Fruit fly (Drosophila melanogaster) whole organism, embryonic: ENCODE results near the gene CG32751.

ENCODE experiments used
- CG10321 ChIP-seq: fragments of 200-800 bp; sonication (Bioruptor generic); IDR thresholded peaks from 2 replicates; pipeline ENCODE4 v1.3.6; 2022; ENCODE audit warnings: missing biosample characterization, missing genetic modification characterization
- CG10462 ChIP-seq: fragments of 200-800 bp; sonication (Bioruptor generic); optimal IDR thresholded peaks from 2 replicates; lab custom pipeline; 2016; ENCODE audit warnings: missing biosample characterization, missing genetic modification characterization
- CG10979 ChIP-seq: fragments of 200-800 bp; sonication (Bioruptor generic); optimal IDR thresholded peaks from 2 replicates; lab custom pipeline; 2018; ENCODE audit warnings: missing biosample characterization, mild to moderate bottlenecking, missing genetic modification characterization, moderate library complexity
- CG12219 ChIP-seq: fragments of 200-800 bp; sonication (Bioruptor generic); optimal IDR thresholded peaks from 3 replicates; lab custom pipeline; 2018; ENCODE audit warnings: missing biosample characterization, mild to moderate bottlenecking, missing genetic modification characterization
- CG12942 ChIP-seq: fragments of 200-800 bp; sonication (Bioruptor generic); optimal IDR thresholded peaks from 3 replicates; lab custom pipeline; 2016; ENCODE audit warnings: missing biosample characterization, missing genetic modification characterization
- CG13123 ChIP-seq: fragments of 200-800 bp; sonication (Bioruptor generic); optimal IDR thresholded peaks from 2 replicates; lab custom pipeline; 2016; ENCODE audit warnings: missing biosample characterization, missing genetic modification characterization
- CG14965 ChIP-seq: fragments of 200-800 bp; sonication (Bioruptor generic); optimal IDR thresholded peaks from 2 replicates; lab custom pipeline; 2016; ENCODE audit warnings: missing biosample characterization, missing genetic modification characterization, borderline replicate concordance
- CG1603 ChIP-seq: fragments of 200-800 bp; sonication (Bioruptor generic); optimal IDR thresholded peaks from 2 replicates; lab custom pipeline; 2019; ENCODE audit warnings: missing biosample characterization, mild to moderate bottlenecking, missing genetic modification characterization, moderate library complexity
- CG17385 ChIP-seq: fragments of 200-800 bp; sonication (Bioruptor generic); optimal IDR thresholded peaks from 3 replicates; lab custom pipeline; 2018; ENCODE audit warnings: missing biosample characterization, mild to moderate bottlenecking, missing genetic modification characterization
- CG17612 ChIP-seq: fragments of 200-800 bp; sonication (Bioruptor generic); IDR thresholded peaks from 2 replicates; pipeline ENCODE4 v1.3.6; 2022; ENCODE audit warnings: missing biosample characterization, missing genetic modification characterization
- CG18262 ChIP-seq: fragments of 200-800 bp; optimal IDR thresholded peaks from 3 replicates; lab custom pipeline; 2019; ENCODE audit warnings: missing biosample characterization, mild to moderate bottlenecking, missing genetic modification characterization, moderate library complexity
- CG18619 ChIP-seq: fragments of 200-800 bp; sonication (Bioruptor generic); optimal IDR thresholded peaks from 3 replicates; lab custom pipeline; 2017; ENCODE audit warnings: missing biosample characterization, mild to moderate bottlenecking, missing genetic modification characterization
- CG2116 ChIP-seq: fragments of 200-800 bp; sonication (Bioruptor generic); optimal IDR thresholded peaks from 3 replicates; lab custom pipeline; 2018; ENCODE audit warnings: missing biosample characterization, mild to moderate bottlenecking, missing genetic modification characterization
- CG2678 ChIP-seq: fragments of 200-800 bp; sonication (Bioruptor generic); optimal IDR thresholded peaks from 3 replicates; lab custom pipeline; 2019; ENCODE audit warnings: missing biosample characterization, mild to moderate bottlenecking, missing genetic modification characterization, moderate library complexity
- CG31388 ChIP-seq: fragments of 200-800 bp; sonication (Bioruptor generic); optimal IDR thresholded peaks from 2 replicates; lab custom pipeline; 2016; ENCODE audit warnings: missing biosample characterization, missing genetic modification characterization
- CG4328 ChIP-seq: fragments of 200-800 bp; sonication (Bioruptor generic); optimal IDR thresholded peaks from 3 replicates; lab custom pipeline; 2017; ENCODE audit warnings: missing biosample characterization, missing genetic modification reagents, missing genetic modification characterization
- CG6654 ChIP-seq: fragments of 200-800 bp; sonication (Bioruptor generic); optimal IDR thresholded peaks from 2 replicates; lab custom pipeline; 2017; ENCODE audit warnings: missing biosample characterization, mild to moderate bottlenecking, missing genetic modification characterization
- CG7372 ChIP-seq: fragments of 200-800 bp; sonication (Bioruptor generic); IDR thresholded peaks from 2 replicates; pipeline ENCODE4 v1.3.6; 2022; ENCODE audit warnings: missing biosample characterization, missing genetic modification characterization
- CG7786 ChIP-seq: fragments of 200-800 bp; sonication (Bioruptor generic); optimal IDR thresholded peaks from 2 replicates; lab custom pipeline; 2016; ENCODE audit warnings: missing biosample characterization, missing genetic modification characterization
- CG8765 ChIP-seq: fragments of 200-800 bp; sonication (Bioruptor generic); IDR thresholded peaks from 2 replicates; pipeline ENCODE4 v1.3.6; 2022; ENCODE audit warnings: missing biosample characterization, missing genetic modification characterization
- CG9437 ChIP-seq: fragments of 200-800 bp; sonication (Bioruptor generic); optimal IDR thresholded peaks from 2 replicates; lab custom pipeline; 2018; ENCODE audit warnings: missing biosample characterization, mild to moderate bottlenecking, missing genetic modification characterization
- CTCF ChIP-seq: fragments of 200-800 bp; sonication (Bioruptor generic); optimal IDR thresholded peaks from 2 replicates; lab custom pipeline; 2017; ENCODE audit warnings: missing biosample characterization, mild to moderate bottlenecking, missing genetic modification characterization, moderate library complexity
- Camta ChIP-seq: fragments of 200-800 bp; sonication (Bioruptor generic); optimal IDR thresholded peaks from 2 replicates; lab custom pipeline; 2016; ENCODE audit warnings: missing biosample characterization, missing genetic modification characterization
- CkIIα-i1 ChIP-seq: fragments of 200-800 bp; sonication (Bioruptor generic); IDR thresholded peaks from 2 replicates; pipeline ENCODE4 v1.3.6; 2022; ENCODE audit warnings: missing biosample characterization, missing genetic modification characterization
- Dip2 ChIP-seq: fragments of 200-800 bp; sonication (Bioruptor generic); IDR thresholded peaks from 2 replicates; pipeline ENCODE4 v1.3.6; 2022; ENCODE audit warnings: missing biosample characterization, missing genetic modification characterization
- Drgx ChIP-seq: fragments of 200-800 bp; sonication (Bioruptor generic); IDR thresholded peaks from 2 replicates; pipeline ENCODE4 v1.3.6; 2022; ENCODE audit warnings: missing biosample characterization, missing genetic modification characterization
- Fer1 ChIP-seq: fragments of 200-800 bp; sonication (Bioruptor generic); optimal IDR thresholded peaks from 2 replicates; lab custom pipeline; 2017; ENCODE audit warnings: missing biosample characterization, mild to moderate bottlenecking, missing genetic modification characterization
- Hr78 ChIP-seq, 2 experiments: fragments of 200-800 bp in 1 of 2; fragments of >200 bp in 1 of 2; sonication (Bioruptor generic) in 1 of 2; optimal IDR thresholded peaks; 2 replicates each; lab custom pipeline; 2017 to 2019; ENCODE audit warnings: missing biosample characterization in 2 of 2, missing genetic modification characterization in 2 of 2, mild to moderate bottlenecking in 1 of 2, moderate library complexity in 1 of 2
- Lim3 ChIP-seq: fragments of 200-800 bp; sonication (Bioruptor generic); IDR thresholded peaks from 2 replicates; pipeline ENCODE4 v1.3.6; 2022; ENCODE audit warnings: missing biosample characterization, missing genetic modification characterization
- Usf ChIP-seq: fragments of 200-800 bp; sonication (Bioruptor generic); optimal IDR thresholded peaks from 2 replicates; lab custom pipeline; 2017; ENCODE audit warnings: missing genotype, missing biosample characterization, missing genetic modification characterization
- bigmax ChIP-seq: fragments of 200-800 bp; sonication (Bioruptor generic); optimal IDR thresholded peaks from 2 replicates; lab custom pipeline; 2018; ENCODE audit warnings: missing biosample characterization, mild to moderate bottlenecking, missing genetic modification characterization
- cad ChIP-seq: fragments of >200 bp; optimal IDR thresholded peaks from 2 replicates; lab custom pipeline; 2017; ENCODE audit warnings: missing biosample characterization, missing genetic modification characterization
- crc ChIP-seq: fragments of 200-800 bp; sonication (Bioruptor generic); optimal IDR thresholded peaks from 2 replicates; lab custom pipeline; 2016; ENCODE audit warnings: missing biosample characterization, missing genetic modification characterization
- crol ChIP-seq: fragments of 200-800 bp; sonication (Bioruptor generic); IDR thresholded peaks from 2 replicates; pipeline ENCODE4 v1.3.6; 2022; ENCODE audit warnings: missing biosample characterization, missing genetic modification characterization
- cwo ChIP-seq: fragments of 200-800 bp; sonication (Bioruptor generic); optimal IDR thresholded peaks from 3 replicates; lab custom pipeline; 2017; ENCODE audit warnings: missing biosample characterization, missing genetic modification characterization, mild to moderate bottlenecking, moderate library complexity, missing genetic modification reagents
- fd64A ChIP-seq: fragments of 200-800 bp; sonication (Bioruptor generic); optimal IDR thresholded peaks from 3 replicates; lab custom pipeline; 2018; ENCODE audit warnings: missing biosample characterization, mild to moderate bottlenecking, missing genetic modification characterization
- fu2 ChIP-seq: fragments of 200-800 bp; sonication (Bioruptor generic); optimal IDR thresholded peaks from 2 replicates; lab custom pipeline; 2016; ENCODE audit warnings: missing biosample characterization, missing genetic modification characterization
- grn ChIP-seq: fragments of 200-800 bp; sonication (Bioruptor generic); optimal IDR thresholded peaks from 3 replicates; lab custom pipeline; 2017; ENCODE audit warnings: missing biosample characterization, missing genetic modification characterization
- lab ChIP-seq: fragments of 200-800 bp; sonication (Bioruptor generic); optimal IDR thresholded peaks from 3 replicates; lab custom pipeline; 2017; ENCODE audit warnings: missing biosample characterization, missing genetic modification characterization, mild to moderate bottlenecking, moderate library complexity, missing genetic modification reagents
- mam ChIP-seq: fragments of 200-800 bp; sonication (Bioruptor generic); optimal IDR thresholded peaks from 3 replicates; lab custom pipeline; 2016; ENCODE audit warnings: missing biosample characterization, missing genetic modification characterization
- odd ChIP-seq: fragments of 200-800 bp; sonication (Bioruptor generic); optimal IDR thresholded peaks from 2 replicates; lab custom pipeline; 2017; ENCODE audit warnings: missing biosample characterization, mild to moderate bottlenecking, missing genetic modification characterization
- prd ChIP-seq, 3 experiments: fragments of >200 bp in 2 of 3; fragments of 200-800 bp in 1 of 3; sonication (Bioruptor generic) in 1 of 3; optimal IDR thresholded peaks in 2 of 3; IDR thresholded peaks in 1 of 3; 2 replicates in 2 of 3; 3 replicates in 1 of 3; pipeline versions ENCODE4 v1.3.6 to Lab custom; 2017 to 2022; ENCODE audit warnings: missing biosample characterization in 1 of 3, missing genetic modification characterization in 1 of 3
- psq ChIP-seq: fragments of 200-800 bp; sonication (Bioruptor generic); optimal IDR thresholded peaks from 2 replicates; lab custom pipeline; 2017; ENCODE audit warnings: missing biosample characterization, missing genetic modification characterization
- stc ChIP-seq: fragments of 200-800 bp; sonication (Bioruptor generic); IDR thresholded peaks from 2 replicates; pipeline ENCODE4 v1.3.6; 2022; ENCODE audit warnings: missing biosample characterization, missing genetic modification characterization
- tx ChIP-seq: fragments of 200-800 bp; sonication (Bioruptor generic); optimal IDR thresholded peaks from 2 replicates; lab custom pipeline; 2016; ENCODE audit warnings: missing biosample characterization, missing genetic modification characterization
- vvl ChIP-seq: fragments of 200-800 bp; sonication (Bioruptor generic); IDR thresholded peaks from 2 replicates; pipeline ENCODE4 v1.3.6; 2022; ENCODE audit warnings: missing biosample characterization, missing genetic modification characterization
- wek ChIP-seq: fragments of 200-800 bp; sonication (Bioruptor generic); optimal IDR thresholded peaks from 3 replicates; lab custom pipeline; 2018; ENCODE audit warnings: missing biosample characterization, mild to moderate bottlenecking, missing genetic modification characterization, moderate library complexity
- zfh2 ChIP-seq: fragments of 200-800 bp; sonication (Bioruptor generic); optimal IDR thresholded peaks from 2 replicates; lab custom pipeline; 2016; ENCODE audit warnings: missing biosample characterization, missing genetic modification characterization

Gene CG32751

DNA sequence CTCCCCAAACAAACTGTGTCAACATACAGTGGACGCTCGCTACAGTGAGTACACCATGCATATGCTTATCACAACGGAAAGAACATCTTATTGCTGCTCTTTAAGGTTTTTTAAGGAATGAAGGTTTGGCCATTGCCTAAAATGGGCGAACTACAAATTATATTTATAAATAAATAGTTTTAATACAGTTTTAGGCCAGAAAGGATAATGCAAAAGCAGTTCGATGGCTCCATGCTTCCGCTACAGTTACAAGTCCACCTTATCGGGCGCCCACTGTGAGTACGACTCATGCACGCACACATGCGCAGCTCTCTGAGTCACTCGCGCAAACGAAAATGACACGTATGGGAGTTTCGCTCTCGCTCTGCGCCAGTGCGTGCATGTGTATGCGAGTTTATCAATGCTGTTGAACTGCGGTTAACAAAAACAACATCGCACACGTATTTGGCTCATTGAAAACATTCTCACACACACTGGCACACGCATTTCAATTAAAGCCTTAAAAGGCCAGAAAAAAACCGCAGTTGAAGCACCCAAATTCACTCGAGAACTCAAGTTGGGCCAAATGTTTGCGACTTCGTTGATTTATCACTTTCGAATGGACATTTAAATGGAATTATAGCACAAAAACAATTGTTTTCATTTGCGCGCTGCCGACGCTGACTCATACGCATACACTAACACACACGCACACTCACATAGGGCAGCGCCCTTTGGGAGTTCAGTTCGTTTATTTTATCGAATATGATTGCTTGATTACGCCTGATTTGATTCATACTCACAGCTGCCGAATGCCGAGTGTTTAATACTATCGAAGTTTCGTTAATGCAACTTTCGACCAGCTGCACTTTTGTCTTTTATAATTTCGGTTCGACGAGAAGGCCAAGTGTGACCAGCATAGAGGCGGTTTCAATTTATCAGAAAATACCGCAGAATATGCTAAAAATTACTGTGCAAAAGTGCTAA is 26.1 kb upstream of the CG32751 start, which contains the start of gene sqh (continued):
- peak; percentile 78 for TF ChIP-seq CG12942 (GFP tag; lab: Kevin White, UChicago)
- peak; percentile 52 for TF ChIP-seq CG10462
- peak; percentile 92 for TF ChIP-seq odd (GFP tag; lab: Kevin White, UChicago)
- peak; percentile 72 for TF ChIP-seq CG31388 (GFP tag; lab: Kevin White, UChicago)
- peak; percentile 70; the same call in 1 of the 2 replicates for TF ChIP-seq CG8765 (GFP tag; lab: Robert Waterston, UW)
- TF ChIP-seq CG2116 (GFP tag; lab: Kevin White, UChicago) = peak; percentile 56
- peak; percentile 81 for TF ChIP-seq CG12219
- peak; percentile 54 for TF ChIP-seq mam (GFP tag; lab: Kevin White, UChicago)
- TF ChIP-seq CG10321 (GFP tag; lab: Robert Waterston, UW) = peak; percentile 63; the same call in 1 of the 2 replicates
- no peak for TF ChIP-seq prd (optimal IDR thresholded peaks at IDR 0.05; lab: Kevin White, UChicago)
- TF ChIP-seq prd (GFP tag; IDR thresholded peaks at IDR 0.05; lab: Robert Waterston, UW) = peak; percentile 94
- TF ChIP-seq psq = peak; percentile 50
- 0 out of 2 replicates have a peak, but pooled peaks have one; percentile 17 for TF ChIP-seq crol (GFP tag; lab: Robert Waterston, UW)
- TF ChIP-seq Camta (GFP tag; lab: Kevin White, UChicago) = peak; percentile 20
- TF ChIP-seq stc (GFP tag; lab: Robert Waterston, UW) = peak; percentile 90
- TF ChIP-seq cwo = peak; percentile 83
- peak; percentile 42 for TF ChIP-seq CG7786 (GFP tag; lab: Kevin White, UChicago)
- TF ChIP-seq CG14965 (GFP tag; lab: Kevin White, UChicago) = no peak
- TF ChIP-seq cad (GFP tag; lab: Kevin White, UChicago) = no peak
- peak; percentile 48; the same call in 1 of the 2 replicates for TF ChIP-seq Dip2
- peak; percentile 93 for TF ChIP-seq CG18619
- TF ChIP-seq CG4328 (GFP tag; lab: Kevin White, UChicago) = peak; percentile 87
- peak in 1 of 2 experiments; percentile 72 for TF ChIP-seq Hr78 (GFP tag; optimal IDR thresholded peaks at IDR 0.05; lab: Kevin White, UChicago)
- TF ChIP-seq CG6654 (GFP tag; lab: Kevin White, UChicago) = peak; percentile 39
- TF ChIP-seq grn (GFP tag; lab: Kevin White, UChicago) = peak; percentile 22
- TF ChIP-seq zfh2 (GFP tag; lab: Kevin White, UChicago) = peak; percentile 49
- TF ChIP-seq Fer1 (GFP tag; lab: Kevin White, UChicago) = peak; percentile 91
- peak; percentile 93 for TF ChIP-seq vvl (GFP tag; lab: Robert Waterston, UW)
- TF ChIP-seq Drgx = peak; percentile 92
- TF ChIP-seq CG9437 = peak; percentile 77
- peak; percentile 3 for TF ChIP-seq tx (GFP tag; lab: Kevin White, UChicago)
- peak; percentile 66 for TF ChIP-seq CG1603 (tag; lab: Kevin White, UChicago)
- peak; percentile 86 for TF ChIP-seq CG18262 (tag; lab: Kevin White, UChicago)
- TF ChIP-seq CkIIα-i1 (GFP tag; lab: Robert Waterston, UW) = no peak
- TF ChIP-seq fu2 = no peak
- TF ChIP-seq crc (GFP tag; lab: Kevin White, UChicago) = no peak
- TF ChIP-seq CG17612 = peak; percentile 61
- peak; percentile 84 for TF ChIP-seq CG17385 (GFP tag; lab: Kevin White, UChicago)
- peak; percentile 84 for TF ChIP-seq Lim3 (GFP tag; lab: Robert Waterston, UW)
- no peak for TF ChIP-seq bigmax (GFP tag; lab: Kevin White, UChicago)
- TF ChIP-seq CG10979 (tag; lab: Kevin White, UChicago) = peak; percentile 78
- peak; percentile 71 for TF ChIP-seq fd64A (GFP tag; lab: Kevin White, UChicago)
- TF ChIP-seq wek (GFP tag; lab: Kevin White, UChicago) = peak; percentile 76
- peak; percentile 48 for TF ChIP-seq CTCF (GFP tag; lab: Kevin White, UChicago)
- peak; percentile 91 for TF ChIP-seq lab (GFP tag; lab: Kevin White, UChicago)
- peak; percentile 92 for TF ChIP-seq CG2678
- peak; percentile 80 for TF ChIP-seq Usf (GFP tag; lab: Kevin White, UChicago)
- peak; percentile 87 for TF ChIP-seq CG7372 (GFP tag; lab: Robert Waterston, UW)
- peak; percentile 51 for TF ChIP-seq CG13123 (GFP tag; lab: Kevin White, UChicago)
